Fruit fly (Drosophila melanogaster) whole organism, embryonic: ENCODE measurements around the gene hry.
A peak's percentile ranks its signal among the peaks of the same experiment; 100 is the strongest.

Experiments used
- Adf1 ChIP-seq: fragments of 200-800 bp; sonication (Bioruptor generic); IDR thresholded peaks from 2 replicates; pipeline ENCODE4 v1.3.6; 2022; ENCODE audit warnings: missing biosample characterization, missing genetic modification characterization
- B-H2 ChIP-seq: fragments of 200-800 bp; sonication (Bioruptor generic); optimal IDR thresholded peaks from 2 replicates; lab custom pipeline; 2018; ENCODE audit warnings: missing biosample characterization, mild to moderate bottlenecking, missing genetic modification characterization
- CG10321 ChIP-seq: fragments of 200-800 bp; sonication (Bioruptor generic); IDR thresholded peaks from 2 replicates; pipeline ENCODE4 v1.3.6; 2022; ENCODE audit warnings: missing biosample characterization, missing genetic modification characterization
- CG10462 ChIP-seq: fragments of 200-800 bp; sonication (Bioruptor generic); optimal IDR thresholded peaks from 2 replicates; lab custom pipeline; 2016; ENCODE audit warnings: missing biosample characterization, missing genetic modification characterization
- CG1233 ChIP-seq: fragments of 200-800 bp; sonication (Bioruptor generic); optimal IDR thresholded peaks from 4 replicates; lab custom pipeline; 2018; ENCODE audit warnings: missing biosample characterization, mild to moderate bottlenecking, missing genetic modification characterization
- CG12942 ChIP-seq: fragments of 200-800 bp; sonication (Bioruptor generic); optimal IDR thresholded peaks from 3 replicates; lab custom pipeline; 2016; ENCODE audit warnings: missing biosample characterization, missing genetic modification characterization
- CG13123 ChIP-seq: fragments of 200-800 bp; sonication (Bioruptor generic); optimal IDR thresholded peaks from 2 replicates; lab custom pipeline; 2016; ENCODE audit warnings: missing biosample characterization, missing genetic modification characterization
- CG13624 ChIP-seq: fragments of 200-800 bp; sonication (Bioruptor generic); optimal IDR thresholded peaks from 2 replicates; lab custom pipeline; 2016; ENCODE audit warnings: missing biosample characterization, missing genetic modification characterization
- CG17359 ChIP-seq: fragments of 200-800 bp; sonication (Bioruptor generic); optimal IDR thresholded peaks from 3 replicates; lab custom pipeline; 2018; ENCODE audit warnings: missing biosample characterization, mild to moderate bottlenecking, missing genetic modification characterization, moderate library complexity
- CG17385 ChIP-seq: fragments of 200-800 bp; sonication (Bioruptor generic); optimal IDR thresholded peaks from 3 replicates; lab custom pipeline; 2018; ENCODE audit warnings: missing biosample characterization, mild to moderate bottlenecking, missing genetic modification characterization
- CG17912 ChIP-seq: fragments of 200-800 bp; sonication (Bioruptor generic); optimal IDR thresholded peaks from 2 replicates; lab custom pipeline; 2018; ENCODE audit warnings: missing biosample characterization, mild to moderate bottlenecking, missing genetic modification characterization
- CG18476 ChIP-seq: fragments of 200-800 bp; sonication (Bioruptor generic); optimal IDR thresholded peaks from 2 replicates; lab custom pipeline; 2016; ENCODE audit warnings: missing biosample characterization, mild to moderate bottlenecking, missing genetic modification characterization
- CG2116 ChIP-seq: fragments of 200-800 bp; sonication (Bioruptor generic); optimal IDR thresholded peaks from 3 replicates; lab custom pipeline; 2018; ENCODE audit warnings: missing biosample characterization, mild to moderate bottlenecking, missing genetic modification characterization
- CG2678 ChIP-seq: fragments of 200-800 bp; sonication (Bioruptor generic); optimal IDR thresholded peaks from 3 replicates; lab custom pipeline; 2019; ENCODE audit warnings: missing biosample characterization, mild to moderate bottlenecking, missing genetic modification characterization, moderate library complexity
- CG2875 ChIP-seq: fragments of 200-800 bp; sonication (Bioruptor generic); optimal IDR thresholded peaks from 2 replicates; lab custom pipeline; 2017; ENCODE audit warnings: missing biosample characterization, mild to moderate bottlenecking, missing genetic modification characterization, missing genetic modification reagents
- CG3407 ChIP-seq: fragments of 200-800 bp; sonication (Bioruptor generic); optimal IDR thresholded peaks from 2 replicates; lab custom pipeline; 2018; ENCODE audit warnings: missing biosample characterization, mild to moderate bottlenecking, missing genetic modification characterization
- CG34422 ChIP-seq: fragments of 200-800 bp; sonication (Bioruptor generic); IDR thresholded peaks from 3 replicates; pipeline ENCODE4 v1.3.6; 2022; ENCODE audit warnings: missing biosample characterization, missing genetic modification characterization
- CG3726 ChIP-seq: fragments of 200-800 bp; sonication (Bioruptor generic); IDR thresholded peaks from 3 replicates; pipeline ENCODE4, ENCODE4 v1.3.6; 2022; ENCODE audit warnings: missing biosample characterization, missing genetic modification characterization
- CG4282 ChIP-seq: fragments of 200-800 bp; sonication (Bioruptor generic); optimal IDR thresholded peaks from 2 replicates; lab custom pipeline; 2016; ENCODE audit warnings: missing biosample characterization, missing genetic modification characterization
- CG7987 ChIP-seq: fragments of 200-800 bp; sonication (Bioruptor generic); optimal IDR thresholded peaks from 2 replicates; lab custom pipeline; 2018; ENCODE audit warnings: missing biosample characterization, mild to moderate bottlenecking, missing genetic modification characterization, moderate library complexity
- CG8944 ChIP-seq: fragments of 200-800 bp; sonication (Bioruptor generic); optimal IDR thresholded peaks from 3 replicates; lab custom pipeline; 2016; ENCODE audit warnings: missing biosample characterization, missing genetic modification characterization
- CG9437 ChIP-seq: fragments of 200-800 bp; sonication (Bioruptor generic); optimal IDR thresholded peaks from 2 replicates; lab custom pipeline; 2018; ENCODE audit warnings: missing biosample characterization, mild to moderate bottlenecking, missing genetic modification characterization
- Doc2 ChIP-seq: fragments of 200-800 bp; sonication (Bioruptor generic); IDR thresholded peaks from 2 replicates; pipeline ENCODE4 v1.3.6; 2022; ENCODE audit warnings: missing biosample characterization, missing genetic modification characterization
- Elba2 ChIP-seq: fragments of 200-800 bp; sonication (Bioruptor generic); optimal IDR thresholded peaks from 3 replicates; lab custom pipeline; 2016; ENCODE audit warnings: missing biosample characterization, missing genetic modification characterization
- GATAe ChIP-seq: fragments of 200-800 bp; sonication (Bioruptor generic); conservative IDR thresholded peaks from 2 replicates; pipeline ENCODE4 v1.3.6; 2022; ENCODE audit warnings: missing biosample characterization, missing genetic modification characterization
- Hmr ChIP-seq: fragments of 200-800 bp; sonication (Bioruptor generic); optimal IDR thresholded peaks from 3 replicates; lab custom pipeline; 2017; ENCODE audit warnings: mild to moderate bottlenecking, missing biosample characterization, missing genetic modification reagents, missing genetic modification characterization
- Jarid2 ChIP-seq: fragments of 200-800 bp; sonication (Bioruptor generic); optimal IDR thresholded peaks from 3 replicates; lab custom pipeline; 2017; ENCODE audit warnings: mild to moderate bottlenecking, missing biosample characterization, missing genetic modification reagents, missing genetic modification characterization
- Lpt ChIP-seq: fragments of >200 bp; optimal IDR thresholded peaks from 2 replicates; lab custom pipeline; 2018; ENCODE audit warnings: missing biosample characterization, missing genetic modification characterization
- MBD-R2 ChIP-seq: fragments of 200-800 bp; sonication (Bioruptor generic); IDR thresholded peaks from 2 replicates; pipeline ENCODE4 v1.3.6; 2022; ENCODE audit warnings: missing biosample characterization, missing genetic modification characterization
- Mad ChIP-seq: fragments of 200-800 bp; sonication (Bioruptor generic); optimal IDR thresholded peaks from 2 replicates; lab custom pipeline; 2016; ENCODE audit warnings: missing biosample characterization, missing genetic modification characterization
- Myb ChIP-seq: fragments of 200-800 bp; sonication (Bioruptor generic); optimal IDR thresholded peaks from 2 replicates; lab custom pipeline; 2016; ENCODE audit warnings: missing biosample characterization, missing genetic modification characterization
- Oli ChIP-seq: fragments of 200-800 bp; sonication (Bioruptor generic); optimal IDR thresholded peaks from 2 replicates; lab custom pipeline; 2018; ENCODE audit warnings: missing biosample characterization, mild to moderate bottlenecking, missing genetic modification characterization, moderate library complexity
- PHDP ChIP-seq: fragments of 200-800 bp; sonication (Bioruptor generic); optimal IDR thresholded peaks from 3 replicates; lab custom pipeline; 2018; ENCODE audit warnings: missing biosample characterization, mild to moderate bottlenecking, missing genetic modification characterization, moderate library complexity
- Spps ChIP-seq: fragments of 200-800 bp; sonication (Bioruptor generic); optimal IDR thresholded peaks from 2 replicates; lab custom pipeline; 2018; ENCODE audit warnings: missing biosample characterization, mild to moderate bottlenecking, missing genetic modification characterization
- Sry-β ChIP-seq: fragments of 200-800 bp; sonication (Bioruptor generic); optimal IDR thresholded peaks from 2 replicates; lab custom pipeline; 2018; ENCODE audit warnings: missing biosample characterization, mild to moderate bottlenecking, missing genetic modification characterization, moderate library complexity
- Xbp1 ChIP-seq: fragments of 200-800 bp; sonication (Bioruptor generic); optimal IDR thresholded peaks from 3 replicates; lab custom pipeline; 2016; ENCODE audit warnings: missing biosample characterization, mild to moderate bottlenecking, missing genetic modification characterization
- chinmo ChIP-seq: fragments of 200-800 bp; sonication (Bioruptor generic); IDR thresholded peaks from 4 replicates; pipeline ENCODE4 v1.3.6; 2022; ENCODE audit warnings: missing biosample characterization, missing genetic modification characterization; ENCODE audit not compliant: partially characterized antibody
- crc ChIP-seq: fragments of 200-800 bp; sonication (Bioruptor generic); optimal IDR thresholded peaks from 2 replicates; lab custom pipeline; 2016; ENCODE audit warnings: missing biosample characterization, missing genetic modification characterization
- dan ChIP-seq: fragments of 200-800 bp; sonication (Bioruptor generic); IDR thresholded peaks from 2 replicates; pipeline ENCODE4 v1.3.6; 2022; ENCODE audit warnings: missing biosample characterization, missing genetic modification characterization
- dpn ChIP-seq, 2 experiments: fragments of 200-800 bp; sonication (Bioruptor generic); optimal IDR thresholded peaks; 3 replicates each; lab custom pipeline; 2016; ENCODE audit warnings: missing biosample characterization in 2 of 2, missing genetic modification characterization in 2 of 2
- dysf ChIP-seq: fragments of 200-800 bp; sonication (Bioruptor generic); IDR thresholded peaks from 3 replicates; pipeline ENCODE4 v1.3.6; 2022; ENCODE audit warnings: missing biosample characterization, missing genetic modification characterization
- fd102C ChIP-seq: fragments of 200-800 bp; sonication (Bioruptor generic); optimal IDR thresholded peaks from 2 replicates; lab custom pipeline; 2018; ENCODE audit warnings: missing biosample characterization, mild to moderate bottlenecking, missing genetic modification characterization, moderate library complexity
- fd96Cb ChIP-seq: fragments of 200-800 bp; sonication (Bioruptor generic); optimal IDR thresholded peaks from 2 replicates; lab custom pipeline; 2018; ENCODE audit warnings: missing biosample characterization, mild to moderate bottlenecking, missing genetic modification characterization, moderate library complexity
- gsb ChIP-seq: fragments of 200-800 bp; sonication (Bioruptor generic); IDR thresholded peaks from 2 replicates; pipeline ENCODE4 v1.3.6; 2022; ENCODE audit warnings: missing biosample characterization, missing genetic modification characterization
- lmd ChIP-seq: fragments of 200-800 bp; sonication (Bioruptor generic); IDR thresholded peaks from 2 replicates; pipeline ENCODE4 v1.3.6; 2022; ENCODE audit warnings: missing biosample characterization, missing genetic modification characterization
- mam ChIP-seq: fragments of 200-800 bp; sonication (Bioruptor generic); optimal IDR thresholded peaks from 3 replicates; lab custom pipeline; 2016; ENCODE audit warnings: missing biosample characterization, missing genetic modification characterization
- nmo ChIP-seq: fragments of 200-800 bp; sonication (Bioruptor generic); optimal IDR thresholded peaks from 2 replicates; lab custom pipeline; 2018; ENCODE audit warnings: missing biosample characterization, mild to moderate bottlenecking, missing genetic modification characterization, moderate library complexity
- org-1 ChIP-seq: fragments of 200-800 bp; sonication (Bioruptor generic); optimal IDR thresholded peaks from 2 replicates; lab custom pipeline; 2017; ENCODE audit warnings: missing biosample characterization, missing genetic modification characterization
- scrt ChIP-seq: fragments of 200-800 bp; sonication (Bioruptor generic); optimal IDR thresholded peaks from 2 replicates; lab custom pipeline; 2018; ENCODE audit warnings: missing biosample characterization, mild to moderate bottlenecking, missing genetic modification characterization, moderate library complexity
- wdn ChIP-seq: fragments of 200-800 bp; sonication (Bioruptor generic); IDR thresholded peaks from 2 replicates; pipeline ENCODE4 v1.3.6; 2022; ENCODE audit warnings: missing biosample characterization, missing genetic modification characterization
- z ChIP-seq: fragments of 200-800 bp; sonication (Bioruptor generic); IDR thresholded peaks from 3 replicates; pipeline ENCODE4 v1.3.6; 2022; ENCODE audit warnings: missing biosample characterization, missing genetic modification characterization

Gene hry

dm6 chr3L:8719990-8720559 lies 44.5 kb downstream of the hry start, which contains the start of gene SrpRbeta (continued):
- TF ChIP-seq Myb (GFP tag; lab: Kevin White, UChicago) (peak; percentile 34), dan (GFP tag; lab: Robert Waterston, UW) (no peak), CG13123 (GFP tag; lab: Kevin White, UChicago) (no peak), Spps (tag; lab: Kevin White, UChicago) (no peak), org-1 (GFP tag; lab: Kevin White, UChicago) (peak; percentile 24), Oli (no peak), CG17385 (GFP tag; lab: Kevin White, UChicago) (peak; percentile 30), CG18476 (GFP tag; lab: Kevin White, UChicago) (no peak), lmd (GFP tag; lab: Robert Waterston, UW) (no peak), fd96Cb (tag; lab: Kevin White, UChicago) (no peak), scrt (GFP tag; lab: Kevin White, UChicago) (no peak), CG3407 (GFP tag; lab: Kevin White, UChicago) (no peak), CG2116 (peak; percentile 47), CG9437 (GFP tag; lab: Kevin White, UChicago) (no peak), mam (GFP tag; lab: Kevin White, UChicago) (peak; percentile 11), CG10462 (GFP tag; lab: Kevin White, UChicago) (no peak), CG17912 (GFP tag; lab: Kevin White, UChicago) (no peak), B-H2 (peak; percentile 72), Jarid2 (GFP tag; lab: Kevin White, UChicago) (no peak), wdn (no peak), chinmo (GFP tag; lab: Robert Waterston, UW) (no peak), CG8944 (GFP tag; lab: Kevin White, UChicago) (no peak), CG17359 (no peak), dysf (GFP tag; lab: Robert Waterston, UW) (0 out of 3 replicates have a peak, but pooled peaks have one; percentile 18), Mad (GFP tag; lab: Kevin White, UChicago) (peak; percentile 35), CG12942 (no peak), CG34422 (GFP tag; lab: Robert Waterston, UW) (peak; percentile 35; the same call in 1 of the 3 replicates), GATAe (GFP tag; lab: Robert Waterston, UW) (no peak), CG2875 (no peak), CG2678 (tag; lab: Kevin White, UChicago) (no peak), Xbp1 (peak; percentile 50), nmo (no peak), gsb (GFP tag; lab: Robert Waterston, UW) (no peak), PHDP (tag; lab: Kevin White, UChicago) (peak; percentile 7), fd102C (GFP tag; lab: Kevin White, UChicago) (no peak), Hmr (peak; percentile 26), CG1233 (GFP tag; lab: Kevin White, UChicago) (no peak), CG4282 (GFP tag; lab: Kevin White, UChicago) (no peak), MBD-R2 (GFP tag; lab: Robert Waterston, UW) (peak; percentile 63; the same call in 1 of the 2 replicates), CG13624 (GFP tag; lab: Kevin White, UChicago) (peak; percentile 45), CG7987 (GFP tag; lab: Kevin White, UChicago) (peak; percentile 28), Sry-β (GFP tag; lab: Kevin White, UChicago) (no peak), CG10321 (GFP tag; lab: Robert Waterston, UW) (no peak), z (GFP tag; lab: Robert Waterston, UW) (no peak), Elba2 (GFP tag; lab: Kevin White, UChicago) (no peak), Doc2 (GFP tag; lab: Robert Waterston, UW) (no peak), CG3726 (GFP tag; lab: Robert Waterston, UW) (no peak), Lpt (GFP tag; lab: Kevin White, UChicago) (no peak), Adf1 (no peak), dpn (GFP tag; optimal IDR thresholded peaks at IDR 0.05; lab: Kevin White, UChicago) (peak; percentile 31 to 56), crc (GFP tag; lab: Kevin White, UChicago) (no peak)
